Worm (Caenorhabditis elegans): ENCODE data around the gene pir-1.

pir-1 gene

ce11 chrII:9222969-9223368, 45.9 kb downstream of the pir-1 start, which contains the start of gene ZK1067.3:
Gene ZK1067.3 (plus strand): TSS chrII:9223269.
- no peak for TF ChIP-seq daf-12 (tag; optimal IDR thresholded peaks at IDR 0.05)
- no peak for TF ChIP-seq fkh-10 (GFP tag; optimal IDR thresholded peaks at IDR 0.05)
- no peak for TF ChIP-seq sea-2 (GFP tag; optimal IDR thresholded peaks at IDR 0.05)

- TF ChIP-seq sea-2 (GFP tag; optimal IDR thresholded peaks at IDR 0.05) (no peak), lin-39 (tag; optimal IDR thresholded peaks at IDR 0.05) (no peak), unc-62 (GFP tag; optimal IDR thresholded peaks at IDR 0.05) (no peak), aly-2 (tag; optimal IDR thresholded peaks at IDR 0.05) (no peak), nhr-25 (tag; optimal IDR thresholded peaks at IDR 0.05) (no peak), fkh-10 (GFP tag; optimal IDR thresholded peaks at IDR 0.05) (no peak), egl-5 (tag; optimal IDR thresholded peaks at IDR 0.05) (no peak), pqm-1 (tag; optimal IDR thresholded peaks at IDR 0.05) (no peak), daf-12 (tag; optimal IDR thresholded peaks at IDR 0.05) (no peak), ZK546.5 (tag; optimal IDR thresholded peaks at IDR 0.05) (no peak)
These were observed 50.0 kb downstream of the pir-1 start, which contains the start of gene abu-14 for ce11 chrII:9227134-9227533. Gene abu-14 (minus strand): TSS chrII:9227214.

Measured in whole organism, L3 larva.